Fruit fly (Drosophila melanogaster) whole organism, wandering third instar larva: Measurements from ENCODE around the gene CG32388.

Experiments
- HLH106 ChIP-seq: fragments of 200-800 bp; optimal IDR thresholded peaks from 3 replicates; lab custom pipeline; 2019; ENCODE audit warnings: missing biosample characterization, mild to moderate bottlenecking, missing genetic modification characterization, moderate library complexity
- rgr ChIP-seq: fragments of 200-800 bp; sonication (Bioruptor generic); optimal IDR thresholded peaks from 3 replicates; lab custom pipeline; 2016; ENCODE audit warnings: missing biosample characterization, mild to moderate bottlenecking, missing genetic modification characterization

- no peak for TF ChIP-seq rgr (GFP tag; lab: Kevin White, UChicago)
- TF ChIP-seq HLH106, result no peak
Measured at dm6 chr3L:6963175-6963574, 21.2 kb downstream of the CG32388 start.
